Fruit fly (Drosophila melanogaster): ENCODE results near the gene fmt.
"Not testable (repeated sequence)": the region's sequence is repeated elsewhere in the genome, so short reads cannot be mapped to it uniquely, and the experiment has no call there.

fmt gene

dm6 chr3L:6150757-6151354 lies 22.8 kb downstream of the fmt start, which contains the start of the genes Cpr65Ax2 and Lcp65Aa:
Gene Cpr65Ax2, minus strand, starts transcription at chr3L:6150857.
Gene Lcp65Aa, plus strand, starts transcription at chr3L:6151304.
- not testable (repeated sequence) for TF ChIP-seq rn (GFP tag; IDR thresholded peaks at IDR 0.05); Snoo (tag; optimal IDR thresholded peaks at IDR 0.05); CG8301 (tag; optimal IDR thresholded peaks at IDR 0.05)

dm6 chr3L:6149248-6149647 lies 24.4 kb downstream of the fmt start, which contains the start of gene Lcp65Ab1:
Gene Lcp65Ab1, plus strand, starts transcription at chr3L:6149548.
- not testable (repeated sequence) for TF ChIP-seq CG32121 (GFP tag; IDR thresholded peaks at IDR 0.05); gl (tag; optimal IDR thresholded peaks at IDR 0.05); D1 (tag; optimal IDR thresholded peaks at IDR 0.05)

dm6 chr3L:6147887-6148286 lies 25.8 kb downstream of the fmt start, which contains the start of gene Cpr65Ax1:
Gene Cpr65Ax1, minus strand, starts transcription at chr3L:6147987.
- not testable (repeated sequence) for TF ChIP-seq rn (GFP tag; IDR thresholded peaks at IDR 0.05); CG13204 (GFP tag; optimal IDR thresholded peaks at IDR 0.05); CG17806 (tag; optimal IDR thresholded peaks at IDR 0.05)

dm6 chr3L:6146374-6146773 lies 27.3 kb downstream of the fmt start, which contains the start of gene Lcp65Ab2:
Gene Lcp65Ab2, plus strand, starts transcription at chr3L:6146674.
- not testable (repeated sequence) for TF ChIP-seq CG14655 (GFP tag; optimal IDR thresholded peaks at IDR 0.05); EcR (GFP tag; optimal IDR thresholded peaks at IDR 0.05); CG4496 (GFP tag; IDR thresholded peaks at IDR 0.05)

- TF ChIP-seq Ets98B (GFP tag; IDR thresholded peaks at IDR 0.05), result no peak
- no peak for TF ChIP-seq CG14655 (GFP tag; optimal IDR thresholded peaks at IDR 0.05)
- TF ChIP-seq D1 (tag; optimal IDR thresholded peaks at IDR 0.05), result no peak
- no peak for TF ChIP-seq CG17806 (tag; optimal IDR thresholded peaks at IDR 0.05)
- TF ChIP-seq CG34367 (tag; optimal IDR thresholded peaks at IDR 0.05), result no peak
- TF ChIP-seq Pif1A (GFP tag; optimal IDR thresholded peaks at IDR 0.05), result no peak
- no peak for TF ChIP-seq CG32121 (GFP tag; IDR thresholded peaks at IDR 0.05)
- TF ChIP-seq EcR (GFP tag; optimal IDR thresholded peaks at IDR 0.05), result no peak
- TF ChIP-seq Snoo (tag; optimal IDR thresholded peaks at IDR 0.05), result no peak
- no peak for TF ChIP-seq rn (GFP tag; IDR thresholded peaks at IDR 0.05)
- no peak for TF ChIP-seq CG15710 (tag; optimal IDR thresholded peaks at IDR 0.05)
These were observed 28.9 kb downstream of the fmt start, which contains the start of gene Lcp65Ac for dm6 chr3L:6144769-6145220. Gene Lcp65Ac, plus strand, starts transcription at chr3L:6144819.

dm6 chr3L:6143188-6143755 lies 30.4 kb downstream of the fmt start, which contains the start of gene Lcp65Ad:
Gene Lcp65Ad, plus strand, starts transcription at chr3L:6143395.
- TF ChIP-seq CG8301 (tag; optimal IDR thresholded peaks at IDR 0.05) (no peak), CG12605 (GFP tag; IDR thresholded peaks at IDR 0.05) (no peak), EcR (GFP tag; optimal IDR thresholded peaks at IDR 0.05) (peak; percentile 36)

dm6 chr3L:6142313-6142712 lies 31.4 kb downstream of the fmt start, which contains the start of gene Cpr65Aw:
Gene Cpr65Aw, minus strand, starts transcription at chr3L:6142413.
- TF ChIP-seq D1 (tag; optimal IDR thresholded peaks at IDR 0.05) (no peak), CG17806 (tag; optimal IDR thresholded peaks at IDR 0.05) (no peak), rn (GFP tag; IDR thresholded peaks at IDR 0.05) (no peak), CG4496 (GFP tag; IDR thresholded peaks at IDR 0.05) (no peak), CG15710 (tag; optimal IDR thresholded peaks at IDR 0.05) (no peak), CG34367 (tag; optimal IDR thresholded peaks at IDR 0.05) (no peak), Pif1A (GFP tag; optimal IDR thresholded peaks at IDR 0.05) (no peak), CG8159 (tag; optimal IDR thresholded peaks at IDR 0.05) (no peak), CG13204 (GFP tag; optimal IDR thresholded peaks at IDR 0.05) (no peak), Ets98B (GFP tag; IDR thresholded peaks at IDR 0.05) (no peak), CG10348 (GFP tag; IDR thresholded peaks at IDR 0.05) (no peak)

- peak; percentile 59 for TF ChIP-seq EcR (GFP tag; optimal IDR thresholded peaks at IDR 0.05)
- TF ChIP-seq CG14655 (GFP tag; optimal IDR thresholded peaks at IDR 0.05), result no peak
These were observed 32.1 kb downstream of the fmt start for dm6 chr3L:6141538-6141937.

Measured in whole organism, pupa.